Worm (Caenorhabditis elegans) whole organism, early embryonic: Measurements from ENCODE around the gene nrfl-1.

Source experiments
- B0310.2 ChIP-seq: sonication (generic microtip); optimal IDR thresholded peaks from 2 replicates; lab custom pipeline; 2016; ENCODE audit warnings: mild to moderate bottlenecking, missing genetic modification characterization, missing compliant biosample characterization
- F13C5.2 ChIP-seq: sonication (generic microtip); optimal IDR thresholded peaks from 2 replicates; lab custom pipeline; 2017; ENCODE audit warnings: mild to moderate bottlenecking, missing genetic modification characterization, inconsistent platforms, missing compliant biosample characterization
- aly-1 ChIP-seq: sonication (generic microtip); optimal IDR thresholded peaks from 2 replicates; lab custom pipeline; 2016; ENCODE audit warnings: missing genetic modification characterization, missing compliant biosample characterization
- ama-1 ChIP-seq: fragments of 150-350 bp; optimal IDR thresholded peaks from 2 replicates; lab custom pipeline; 2014
- ceh-13 ChIP-seq: fragments of 200-800 bp; sonication (Bioruptor generic); optimal IDR thresholded peaks from 2 replicates; lab custom pipeline; 2018; ENCODE audit warnings: mild to moderate bottlenecking, missing genetic modification characterization, missing compliant biosample characterization
- ets-7 ChIP-seq: sonication (generic microtip); optimal IDR thresholded peaks from 2 replicates; lab custom pipeline; 2016; ENCODE audit warnings: missing genotype, missing genetic modification characterization, missing compliant biosample characterization
- flt-1 ChIP-seq: fragments of 200-800 bp; sonication (Bioruptor generic); IDR thresholded peaks from 2 replicates; pipeline ENCODE4 v1.3.6; 2022; ENCODE audit warnings: missing genetic modification characterization, missing compliant biosample characterization
- hmbx-1 ChIP-seq: sonication (generic microtip); optimal IDR thresholded peaks from 2 replicates; lab custom pipeline; 2016; ENCODE audit warnings: mild to moderate bottlenecking, missing genetic modification characterization, missing compliant biosample characterization
- hmg-4 ChIP-seq: fragments of 200-800 bp; sonication (Bioruptor generic); optimal IDR thresholded peaks from 2 replicates; lab custom pipeline; 2018; ENCODE audit warnings: mild to moderate bottlenecking, missing genetic modification characterization, missing compliant biosample characterization
- pes-1 ChIP-seq: fragments of 200-800 bp; sonication (Bioruptor generic); IDR thresholded peaks from 2 replicates; pipeline ENCODE4 v1.3.6; 2022; ENCODE audit warnings: missing genetic modification reagents, missing genetic modification characterization, missing compliant biosample characterization
- scrt-1 ChIP-seq: fragments of 200-800 bp; sonication (Bioruptor generic); IDR thresholded peaks from 2 replicates; pipeline ENCODE4 v1.3.6; 2022; ENCODE audit warnings: missing genetic modification characterization, missing compliant biosample characterization
- sea-1 ChIP-seq: fragments of 200-800 bp; sonication (Bioruptor generic); conservative IDR thresholded peaks from 2 replicates; pipeline ENCODE4 v1.3.6; 2022; ENCODE audit warnings: missing genetic modification characterization, missing compliant biosample characterization
- tra-4 ChIP-seq: sonication (generic microtip); optimal IDR thresholded peaks from 2 replicates; lab custom pipeline; 2017; ENCODE audit warnings: missing genetic modification characterization, missing compliant biosample characterization

- TF ChIP-seq hmbx-1 (tag; lab: Kevin White, UChicago) = no peak
- TF ChIP-seq tra-4 (tag; lab: Kevin White, UChicago) = no peak
- TF ChIP-seq ama-1 (lab: Kevin White, UChicago) = no peak
- TF ChIP-seq sea-1 (GFP tag; lab: Robert Waterston, UW) = no peak
- TF ChIP-seq F13C5.2 = no peak
- no peak for TF ChIP-seq aly-1 (tag; lab: Kevin White, UChicago)
- no peak for TF ChIP-seq ceh-13 (GFP tag; lab: Kevin White, UChicago)
- TF ChIP-seq scrt-1 (GFP tag; lab: Robert Waterston, UW) = no peak
- TF ChIP-seq pes-1 (GFP tag; lab: Robert Waterston, UW) = no peak
- no peak for TF ChIP-seq hmg-4 (GFP tag; lab: Kevin White, UChicago)
- no peak for TF ChIP-seq ets-7 (tag; lab: Kevin White, UChicago)
- no peak for TF ChIP-seq B0310.2 (tag; lab: Kevin White, UChicago)
- no peak for TF ChIP-seq flt-1
Observed at ce11 chrIV:9079330-9079729, 39.6 kb upstream of the nrfl-1 start.
